Worm (Caenorhabditis elegans): Measurements from ENCODE around the gene srw-63.

- no peak for TF ChIP-seq jun-1 (tag; optimal IDR thresholded peaks at IDR 0.05)
- TF ChIP-seq lin-1 (GFP tag; IDR thresholded peaks at IDR 0.05): no peak
- TF ChIP-seq mep-1 (tag; optimal IDR thresholded peaks at IDR 0.05): no peak
- TF ChIP-seq aly-2 (tag; optimal IDR thresholded peaks at IDR 0.05): no peak
- no peak for TF ChIP-seq pqm-1 (tag; optimal IDR thresholded peaks at IDR 0.05)
- TF ChIP-seq ztf-11 (tag; optimal IDR thresholded peaks at IDR 0.05): no peak
- TF ChIP-seq lsy-2 (tag; optimal IDR thresholded peaks at IDR 0.05): no peak
These were observed 27.0 kb downstream of the srw-63 start, which contains the start of gene egl-23 for ce11 chrIV:13988781-13989180.

Data from whole organism, L4 larva.